Worm (Caenorhabditis elegans): ENCODE measurements around the gene Y6G8.6.

ce11 chrV:17614251-17614650, 2.5 kb downstream of the Y6G8.6 start, which contains the start of gene Y6G8.14:
- TF ChIP-seq ceh-82 (tag; optimal IDR thresholded peaks at IDR 0.05) (no peak), lin-13 (GFP tag; optimal IDR thresholded peaks at IDR 0.05) (no peak), aha-1 (tag) (no peak), hif-1 (tag; optimal IDR thresholded peaks at IDR 0.05) (no peak), hlh-30 (tag; optimal IDR thresholded peaks at IDR 0.05; ENCODE audit: insufficient read depth) (no peak)

Measured in whole organism, L4 larva.